Worm (Caenorhabditis elegans): ENCODE measurements around the gene unc-43.

Gene unc-43

DNA sequence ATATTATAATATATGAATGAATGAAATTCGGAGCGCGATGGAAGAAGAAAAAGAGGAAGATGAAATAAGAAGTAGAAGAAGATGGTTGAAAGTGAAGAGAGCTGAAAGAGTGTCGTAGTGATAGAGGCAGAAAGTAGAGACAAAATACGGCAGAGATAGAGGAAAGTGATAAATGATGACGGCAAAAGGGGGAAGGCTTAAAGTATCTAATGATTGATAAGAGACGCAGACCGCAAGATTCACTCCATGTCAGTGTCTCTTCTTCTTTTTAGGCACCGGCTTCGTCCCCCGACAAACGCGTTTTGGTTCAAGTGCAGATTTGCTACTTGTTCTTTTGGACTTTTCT, 7.7 kb downstream of the unc-43 start (continued):
- TF ChIP-seq pax-3 (tag; optimal IDR thresholded peaks at IDR 0.05) (peak; percentile 78), unc-62 (GFP tag; optimal IDR thresholded peaks at IDR 0.05) (no peak), fos-1 (tag; optimal IDR thresholded peaks at IDR 0.05) (peak; percentile 63), ztf-4 (tag; optimal IDR thresholded peaks at IDR 0.05) (no peak), mef-2 (tag; optimal IDR thresholded peaks at IDR 0.05) (no peak), elt-3 (tag; optimal IDR thresholded peaks at IDR 0.05) (peak in 3 of 6 experiments; percentile 39 to 90 (median 60)), lin-35 (GFP tag; optimal IDR thresholded peaks at IDR 0.05) (peak in 1 of 2 experiments; percentile 50), nhr-28 (tag; optimal IDR thresholded peaks at IDR 0.05) (no peak), ceh-82 (tag; optimal IDR thresholded peaks at IDR 0.05) (peak in 1 of 3 experiments; percentile 40), jun-1 (tag; optimal IDR thresholded peaks at IDR 0.05) (peak; percentile 87), mab-9 (GFP tag; IDR thresholded peaks at IDR 0.05) (0 out of 2 replicates have a peak, but pooled peaks have one; percentile 10), ceh-8 (GFP tag; optimal IDR thresholded peaks at IDR 0.05) (no peak), egl-27 (tag; optimal IDR thresholded peaks at IDR 0.05) (peak in 1 of 2 experiments; percentile 45), lin-39 (tag; optimal IDR thresholded peaks at IDR 0.05) (peak; percentile 67), egl-13 (tag; optimal IDR thresholded peaks at IDR 0.05) (peak; percentile 75), nhr-84 (tag; optimal IDR thresholded peaks at IDR 0.05) (no peak), C16A3.4 (tag; optimal IDR thresholded peaks at IDR 0.05) (peak; percentile 46), F16B12.6 (tag; optimal IDR thresholded peaks at IDR 0.05) (no peak), skn-1 (tag; optimal IDR thresholded peaks at IDR 0.05) (peak; percentile 51), nhr-77 (tag; optimal IDR thresholded peaks at IDR 0.05) (peak; percentile 39)

DNA sequence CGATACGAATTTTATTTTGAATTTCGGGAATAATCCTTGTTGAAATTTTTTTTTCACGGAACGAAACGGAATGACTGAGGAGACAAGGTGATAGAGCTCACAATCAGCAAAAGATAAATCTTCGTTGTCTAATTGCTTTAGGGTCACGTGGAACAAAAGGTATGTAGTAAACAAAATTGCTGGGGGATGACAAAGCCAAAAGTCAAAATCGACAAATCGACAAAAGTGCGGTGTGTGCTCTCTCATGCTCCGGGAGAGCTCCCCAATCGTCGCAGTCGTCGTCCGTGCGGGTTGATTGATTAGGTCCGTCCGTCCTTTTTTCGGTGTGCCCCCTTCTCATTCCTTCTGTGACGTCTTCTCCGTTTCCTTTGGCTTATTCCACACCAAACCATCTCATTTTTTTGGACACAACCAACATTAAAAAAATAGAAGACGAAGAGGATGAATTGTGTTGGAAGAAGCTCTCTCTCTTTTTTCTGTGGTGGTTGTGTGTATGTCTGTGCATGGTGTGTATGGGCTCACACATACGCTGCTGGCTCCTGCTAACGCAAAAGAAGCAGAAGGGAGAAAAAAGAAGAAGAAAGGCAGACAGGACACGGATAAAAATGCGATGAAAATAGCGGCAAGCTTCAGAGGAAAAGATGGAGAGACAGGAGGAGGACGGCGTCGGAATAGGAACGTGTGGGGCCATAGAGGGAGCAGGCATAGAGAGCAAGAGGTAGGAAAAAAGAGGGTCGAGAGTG, 8.2 kb downstream of the unc-43 start:
- TF ChIP-seq mef-2 (tag; optimal IDR thresholded peaks at IDR 0.05): peak; percentile 9
- TF ChIP-seq aly-2 (tag; optimal IDR thresholded peaks at IDR 0.05): no peak
- no peak for TF ChIP-seq C34B4.2 (tag; optimal IDR thresholded peaks at IDR 0.05)
- TF ChIP-seq sox-4 (tag; optimal IDR thresholded peaks at IDR 0.05): no peak
- peak in 1 of 2 experiments; percentile 21 for TF ChIP-seq lsy-2 (tag; optimal IDR thresholded peaks at IDR 0.05)
- TF ChIP-seq nhr-20 (tag; optimal IDR thresholded peaks at IDR 0.05): no peak
- no peak for TF ChIP-seq dpl-1 (GFP tag; optimal IDR thresholded peaks at IDR 0.05)
- TF ChIP-seq fkh-4 (tag; optimal IDR thresholded peaks at IDR 0.05; ENCODE audit: borderline replicate concordance): no peak
- no peak for TF ChIP-seq lin-35 (GFP tag; optimal IDR thresholded peaks at IDR 0.05)
- no peak for TF ChIP-seq blmp-1 (tag; optimal IDR thresholded peaks at IDR 0.05)
- TF ChIP-seq fkh-10 (GFP tag; optimal IDR thresholded peaks at IDR 0.05): peak; percentile 48
- no peak for TF ChIP-seq nhr-11 (tag; optimal IDR thresholded peaks at IDR 0.05)
- no peak for TF ChIP-seq nhr-90 (tag; optimal IDR thresholded peaks at IDR 0.05; ENCODE audit: poor library complexity)
- peak; percentile 35 for TF ChIP-seq unc-130 (tag; optimal IDR thresholded peaks at IDR 0.05)
- TF ChIP-seq nhr-19 (GFP tag; conservative IDR thresholded peaks at IDR 0.05): peak; percentile 36; the same call in 1 of the 2 replicates
- peak; percentile 49 for TF ChIP-seq nhr-71 (tag; optimal IDR thresholded peaks at IDR 0.05)
- no peak for TF ChIP-seq nhr-77 (tag; optimal IDR thresholded peaks at IDR 0.05)
- TF ChIP-seq zag-1 (tag; optimal IDR thresholded peaks at IDR 0.05): no peak
- no peak for TF ChIP-seq vab-15 (tag; optimal IDR thresholded peaks at IDR 0.05)
- peak; percentile 30 for TF ChIP-seq mep-1 (tag; optimal IDR thresholded peaks at IDR 0.05)
- TF ChIP-seq mab-9 (GFP tag; IDR thresholded peaks at IDR 0.05): no peak
- no peak for TF ChIP-seq grh-1 (GFP tag; IDR thresholded peaks at IDR 0.05)
- TF ChIP-seq unc-86 (tag; optimal IDR thresholded peaks at IDR 0.05): peak; percentile 62
- TF ChIP-seq skn-1 (tag; optimal IDR thresholded peaks at IDR 0.05): peak; percentile 4
- TF ChIP-seq jun-1 (tag; optimal IDR thresholded peaks at IDR 0.05): no peak
- peak in 1 of 3 experiments; percentile 53 for TF ChIP-seq ceh-82 (tag; optimal IDR thresholded peaks at IDR 0.05)
- peak; percentile 34 for TF ChIP-seq ces-1 (GFP tag; optimal IDR thresholded peaks at IDR 0.05)
- TF ChIP-seq rnt-1 (tag; optimal IDR thresholded peaks at IDR 0.05): peak; percentile 72
- no peak for TF ChIP-seq elt-2 (tag; optimal IDR thresholded peaks at IDR 0.05)
- TF ChIP-seq ets-5 (GFP tag; IDR thresholded peaks at IDR 0.05): no peak
- TF ChIP-seq lin-39 (tag; optimal IDR thresholded peaks at IDR 0.05): peak; percentile 64
- no peak for TF ChIP-seq nhr-237 (tag; optimal IDR thresholded peaks at IDR 0.05)
- no peak for TF ChIP-seq ceh-63 (GFP tag; optimal IDR thresholded peaks at IDR 0.05)
- TF ChIP-seq efl-1 (optimal IDR thresholded peaks at IDR 0.05): no peak
- TF ChIP-seq efl-1 (GFP tag; optimal IDR thresholded peaks at IDR 0.05 in 1 of 2): no peak
- peak in 1 of 2 experiments; percentile 18 for TF ChIP-seq mdl-1 (tag; optimal IDR thresholded peaks at IDR 0.05)
- TF ChIP-seq Y116A8C.19 (tag; optimal IDR thresholded peaks at IDR 0.05; ENCODE audit: borderline replicate concordance): no peak
- TF ChIP-seq nhr-28 (tag; optimal IDR thresholded peaks at IDR 0.05): no peak
